Fruit fly (Drosophila melanogaster) whole organism, embryonic: ENCODE data around the gene CG5359.
A peak's percentile ranks its signal among the peaks of the same experiment; 100 is the strongest.

ENCODE experiments used
- Abd-B ChIP-seq: fragments of 200-800 bp; sonication (Bioruptor generic); optimal IDR thresholded peaks from 2 replicates; lab custom pipeline; 2018; ENCODE audit warnings: missing biosample characterization, mild to moderate bottlenecking, missing genetic modification characterization, moderate library complexity
- Ada2b ChIP-seq: fragments of 200-800 bp; sonication (Bioruptor generic); IDR thresholded peaks from 2 replicates; pipeline ENCODE4 v1.3.6; 2022; ENCODE audit warnings: missing biosample characterization, missing genetic modification characterization
- BtbVII ChIP-seq: fragments of 200-800 bp; sonication (Bioruptor generic); optimal IDR thresholded peaks from 3 replicates; lab custom pipeline; 2017; ENCODE audit warnings: missing biosample characterization, mild to moderate bottlenecking, missing genetic modification characterization
- CG10267 ChIP-seq: fragments of 200-800 bp; sonication (Bioruptor generic); optimal IDR thresholded peaks from 2 replicates; lab custom pipeline; 2018; ENCODE audit warnings: missing biosample characterization, mild to moderate bottlenecking, missing genetic modification characterization, moderate library complexity
- CG10366 ChIP-seq: fragments of 200-800 bp; sonication (Bioruptor generic); IDR thresholded peaks from 2 replicates; pipeline ENCODE4 v1.3.6; 2022; ENCODE audit warnings: missing biosample characterization, missing genetic modification characterization
- CG10543 ChIP-seq: fragments of 200-800 bp; sonication (Bioruptor generic); optimal IDR thresholded peaks from 3 replicates; lab custom pipeline; 2017; ENCODE audit warnings: missing biosample characterization, mild to moderate bottlenecking, missing genetic modification characterization, moderate library complexity
- CG10979 ChIP-seq: fragments of 200-800 bp; sonication (Bioruptor generic); optimal IDR thresholded peaks from 2 replicates; lab custom pipeline; 2018; ENCODE audit warnings: missing biosample characterization, mild to moderate bottlenecking, missing genetic modification characterization, moderate library complexity
- CG1233 ChIP-seq: fragments of 200-800 bp; sonication (Bioruptor generic); optimal IDR thresholded peaks from 4 replicates; lab custom pipeline; 2018; ENCODE audit warnings: missing biosample characterization, mild to moderate bottlenecking, missing genetic modification characterization
- CG12391 ChIP-seq: fragments of 200-800 bp; sonication (Bioruptor generic); optimal IDR thresholded peaks from 3 replicates; lab custom pipeline; 2018; ENCODE audit warnings: missing biosample characterization, mild to moderate bottlenecking, missing genetic modification characterization, moderate library complexity
- CG12769 ChIP-seq: fragments of 200-800 bp; sonication (Bioruptor generic); optimal IDR thresholded peaks from 2 replicates; lab custom pipeline; 2019; ENCODE audit warnings: missing biosample characterization, mild to moderate bottlenecking, missing genetic modification characterization, moderate library complexity
- CG13123 ChIP-seq: fragments of 200-800 bp; sonication (Bioruptor generic); optimal IDR thresholded peaks from 2 replicates; lab custom pipeline; 2016; ENCODE audit warnings: missing biosample characterization, missing genetic modification characterization
- CG13424 ChIP-seq: fragments of 200-800 bp; sonication (Bioruptor generic); optimal IDR thresholded peaks from 2 replicates; lab custom pipeline; 2019; ENCODE audit warnings: missing biosample characterization, mild to moderate bottlenecking, missing genetic modification characterization, moderate library complexity
- CG1529 ChIP-seq: fragments of 200-800 bp; sonication (Bioruptor generic); optimal IDR thresholded peaks from 3 replicates; lab custom pipeline; 2018; ENCODE audit warnings: missing biosample characterization, missing genetic modification characterization
- CG16813 ChIP-seq: fragments of 200-800 bp; sonication (Bioruptor generic); IDR thresholded peaks from 3 replicates; pipeline ENCODE4 v1.3.6; 2022; ENCODE audit warnings: missing biosample characterization, missing genetic modification characterization; ENCODE audit not compliant: partially characterized antibody
- CG17385 ChIP-seq: fragments of 200-800 bp; sonication (Bioruptor generic); optimal IDR thresholded peaks from 3 replicates; lab custom pipeline; 2018; ENCODE audit warnings: missing biosample characterization, mild to moderate bottlenecking, missing genetic modification characterization
- CG18262 ChIP-seq: fragments of 200-800 bp; optimal IDR thresholded peaks from 3 replicates; lab custom pipeline; 2019; ENCODE audit warnings: missing biosample characterization, mild to moderate bottlenecking, missing genetic modification characterization, moderate library complexity
- CG18619 ChIP-seq: fragments of 200-800 bp; sonication (Bioruptor generic); optimal IDR thresholded peaks from 3 replicates; lab custom pipeline; 2017; ENCODE audit warnings: missing biosample characterization, mild to moderate bottlenecking, missing genetic modification characterization
- CG2889 ChIP-seq: fragments of 200-800 bp; sonication (Bioruptor generic); IDR thresholded peaks from 3 replicates; pipeline ENCODE4 v1.3.6; 2022; ENCODE audit warnings: missing biosample characterization, missing genetic modification characterization
- CG31441 ChIP-seq: fragments of 200-800 bp; sonication (Bioruptor generic); IDR thresholded peaks from 2 replicates; pipeline ENCODE4 v1.3.6; 2022; ENCODE audit warnings: missing biosample characterization, missing genetic modification characterization
- CG34376 ChIP-seq: fragments of 200-800 bp; sonication (Bioruptor generic); optimal IDR thresholded peaks from 2 replicates; lab custom pipeline; 2018; ENCODE audit warnings: missing biosample characterization, mild to moderate bottlenecking, missing genetic modification characterization
- CG4424 ChIP-seq: fragments of 200-800 bp; sonication (Bioruptor generic); optimal IDR thresholded peaks from 3 replicates; lab custom pipeline; 2016; ENCODE audit warnings: missing biosample characterization, missing genetic modification characterization
- CG6254 ChIP-seq: fragments of 200-800 bp; sonication (Bioruptor generic); optimal IDR thresholded peaks from 3 replicates; lab custom pipeline; 2017; ENCODE audit warnings: mild to moderate bottlenecking, missing biosample characterization, missing genetic modification reagents, missing genetic modification characterization
- CG6683 ChIP-seq: fragments of 200-800 bp; sonication (Bioruptor generic); optimal IDR thresholded peaks from 2 replicates; lab custom pipeline; 2017; ENCODE audit warnings: missing biosample characterization, mild to moderate bottlenecking, missing genetic modification characterization, missing genetic modification reagents
- CG7839 ChIP-seq: fragments of 200-800 bp; sonication (Bioruptor generic); optimal IDR thresholded peaks from 3 replicates; lab custom pipeline; 2018; ENCODE audit warnings: missing biosample characterization, mild to moderate bottlenecking, missing genetic modification characterization, moderate library complexity
- CG9437 ChIP-seq: fragments of 200-800 bp; sonication (Bioruptor generic); optimal IDR thresholded peaks from 2 replicates; lab custom pipeline; 2018; ENCODE audit warnings: missing biosample characterization, mild to moderate bottlenecking, missing genetic modification characterization
- D ChIP-seq, 2 experiments: fragments of 200-800 bp in 1 of 2; fragments of >200 bp in 1 of 2; sonication (Bioruptor generic) in 1 of 2; optimal IDR thresholded peaks; 2 replicates in 1 of 2; 3 replicates in 1 of 2; lab custom pipeline; 2017; ENCODE audit warnings: mild to moderate bottlenecking in 1 of 2, missing biosample characterization in 1 of 2, missing genetic modification characterization in 1 of 2, missing genetic modification reagents in 1 of 2
- HLH4C ChIP-seq: fragments of 200-800 bp; sonication (Bioruptor generic); IDR thresholded peaks from 3 replicates; pipeline ENCODE4 v1.3.6; 2022; ENCODE audit warnings: missing biosample characterization, missing genetic modification characterization; ENCODE audit not compliant: partially characterized antibody
- HmgD ChIP-seq: fragments of 200-800 bp; sonication (Bioruptor generic); optimal IDR thresholded peaks from 3 replicates; lab custom pipeline; 2016; ENCODE audit warnings: missing biosample characterization, missing genetic modification characterization
- Hr51 ChIP-seq, 2 experiments: fragments of 200-800 bp; sonication (Bioruptor generic); optimal IDR thresholded peaks; 2 replicates in 1 of 2; 3 replicates in 1 of 2; lab custom pipeline; 2016 to 2018; ENCODE audit warnings: missing biosample characterization in 2 of 2, missing genetic modification characterization in 2 of 2, mild to moderate bottlenecking in 1 of 2, moderate library complexity in 1 of 2
- MBD-R2 ChIP-seq: fragments of 200-800 bp; sonication (Bioruptor generic); IDR thresholded peaks from 2 replicates; pipeline ENCODE4 v1.3.6; 2022; ENCODE audit warnings: missing biosample characterization, missing genetic modification characterization
- NC2β ChIP-seq: fragments of 200-800 bp; sonication (Bioruptor generic); optimal IDR thresholded peaks from 2 replicates; lab custom pipeline; 2016; ENCODE audit warnings: missing biosample characterization, missing genetic modification characterization
- NfI ChIP-seq: fragments of 200-800 bp; sonication (Bioruptor generic); optimal IDR thresholded peaks from 3 replicates; lab custom pipeline; 2018; ENCODE audit warnings: missing biosample characterization, mild to moderate bottlenecking, missing genetic modification characterization, moderate library complexity
- Ssrp ChIP-seq: fragments of 200-800 bp; sonication (Bioruptor generic); optimal IDR thresholded peaks from 2 replicates; lab custom pipeline; 2018; ENCODE audit warnings: missing biosample characterization, mild to moderate bottlenecking, missing genetic modification characterization, moderate library complexity
- Xrp1 ChIP-seq: fragments of 200-800 bp; sonication (Bioruptor generic); IDR thresholded peaks from 2 replicates; pipeline ENCODE4 v1.3.6; 2022; ENCODE audit warnings: missing biosample characterization, missing genetic modification characterization
- amos ChIP-seq: fragments of 200-800 bp; sonication (Bioruptor generic); IDR thresholded peaks from 2 replicates; pipeline ENCODE4 v1.3.6; 2022; ENCODE audit warnings: missing biosample characterization, missing genetic modification characterization; ENCODE audit not compliant: partially characterized antibody
- br ChIP-seq: fragments of >200 bp; optimal IDR thresholded peaks from 2 replicates; lab custom pipeline; 2017
- cad ChIP-seq: fragments of >200 bp; optimal IDR thresholded peaks from 2 replicates; lab custom pipeline; 2017; ENCODE audit warnings: missing biosample characterization, missing genetic modification characterization
- cg ChIP-seq: fragments of 200-800 bp; sonication (Bioruptor generic); optimal IDR thresholded peaks from 3 replicates; lab custom pipeline; 2019; ENCODE audit warnings: missing biosample characterization, mild to moderate bottlenecking, missing genetic modification characterization, moderate library complexity
- dpn ChIP-seq, 2 experiments: fragments of 200-800 bp; sonication (Bioruptor generic); optimal IDR thresholded peaks; 3 replicates each; lab custom pipeline; 2016; ENCODE audit warnings: missing biosample characterization in 2 of 2, missing genetic modification characterization in 2 of 2
- lbe ChIP-seq: fragments of 200-800 bp; sonication (Bioruptor generic); optimal IDR thresholded peaks from 2 replicates; lab custom pipeline; 2016; ENCODE audit warnings: missing biosample characterization, mild to moderate bottlenecking, missing genetic modification characterization
- lilli ChIP-seq: fragments of 200-800 bp; sonication (Bioruptor generic); optimal IDR thresholded peaks from 3 replicates; lab custom pipeline; 2016; ENCODE audit warnings: missing biosample characterization, missing genetic modification characterization
- luna ChIP-seq: fragments of 200-800 bp; sonication (Bioruptor generic); optimal IDR thresholded peaks from 2 replicates; lab custom pipeline; 2016; ENCODE audit warnings: missing biosample characterization, missing genetic modification characterization
- odd ChIP-seq: fragments of 200-800 bp; sonication (Bioruptor generic); optimal IDR thresholded peaks from 2 replicates; lab custom pipeline; 2017; ENCODE audit warnings: missing biosample characterization, mild to moderate bottlenecking, missing genetic modification characterization
- pan ChIP-seq, 4 experiments: fragments of >200 bp in 3 of 4; fragments of 200-800 bp in 1 of 4; sonication (Bioruptor generic) in 1 of 4; optimal IDR thresholded peaks in 3 of 4; IDR thresholded peaks in 1 of 4; 2 replicates each; pipeline versions ENCODE4 v1.3.6 to Lab custom; 2017 to 2022; ENCODE audit warnings: missing biosample characterization in 2 of 4, missing genetic modification characterization in 2 of 4, mixed read lengths in 1 of 4
- scrt ChIP-seq: fragments of 200-800 bp; sonication (Bioruptor generic); optimal IDR thresholded peaks from 2 replicates; lab custom pipeline; 2018; ENCODE audit warnings: missing biosample characterization, mild to moderate bottlenecking, missing genetic modification characterization, moderate library complexity
- tap ChIP-seq: fragments of 200-800 bp; optimal IDR thresholded peaks from 3 replicates; lab custom pipeline; 2019; ENCODE audit warnings: missing biosample characterization, mild to moderate bottlenecking, missing genetic modification characterization, moderate library complexity
- tgo ChIP-seq: fragments of 200-800 bp; sonication (Bioruptor generic); IDR thresholded peaks from 3 replicates; pipeline ENCODE4 v1.3.6; 2022; ENCODE audit warnings: missing biosample characterization, missing genetic modification characterization

The CG5359 gene

DNA sequence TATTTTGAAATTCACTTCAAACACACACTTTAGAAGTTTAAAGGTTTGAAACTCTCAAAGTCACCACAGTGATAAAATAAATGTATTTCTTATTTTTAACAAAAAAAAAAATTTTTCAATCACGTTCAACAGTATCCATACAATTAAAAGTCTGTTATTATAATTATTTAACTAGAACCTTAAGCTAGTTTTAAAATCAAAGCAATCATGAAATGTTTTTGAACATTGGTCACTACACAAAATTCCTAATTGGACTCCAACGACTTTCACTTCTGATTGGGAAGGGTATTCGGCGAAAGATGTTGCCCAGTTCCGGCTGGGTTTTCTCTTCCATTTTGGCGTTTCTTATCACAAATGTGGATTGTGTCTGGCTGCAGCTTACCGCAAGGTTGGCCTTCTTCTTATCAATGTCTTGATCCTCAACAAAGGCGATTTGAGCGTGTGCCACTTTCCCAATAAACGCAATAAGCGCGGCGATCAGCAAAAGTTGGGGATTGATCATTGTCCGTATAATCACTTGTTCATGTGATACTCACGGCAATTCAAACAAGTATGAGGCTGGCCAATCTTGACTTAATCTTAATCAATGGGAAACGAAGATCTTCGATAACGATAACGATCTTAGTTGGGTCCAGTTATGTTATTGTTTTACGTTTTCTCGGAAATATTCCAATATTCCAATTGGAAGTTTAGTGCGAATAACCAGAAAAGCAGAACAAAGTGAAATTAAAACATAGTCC, 47.1 kb upstream of the CG5359 start (continued):
- TF ChIP-seq Hr51 (GFP tag; optimal IDR thresholded peaks at IDR 0.05; lab: Kevin White, UChicago), result peak in 1 of 2 experiments; percentile 70
- no peak for TF ChIP-seq HLH4C (GFP tag; lab: Robert Waterston, UW)
- TF ChIP-seq CG7839 (tag; lab: Kevin White, UChicago), result peak; percentile 65
- TF ChIP-seq CG10366, result peak; percentile 12; the same call in 1 of the 2 replicates
- no peak for TF ChIP-seq cad
- no peak for TF ChIP-seq HmgD (GFP tag; lab: Kevin White, UChicago)
- TF ChIP-seq MBD-R2 (GFP tag; lab: Robert Waterston, UW), result 0 out of 2 replicates have a peak, but pooled peaks have one; percentile 7
- peak; percentile 23 for TF ChIP-seq lilli (GFP tag; lab: Kevin White, UChicago)
- peak; percentile 2 for TF ChIP-seq tap (tag; lab: Kevin White, UChicago)
- peak; percentile 19 for TF ChIP-seq BtbVII
- TF ChIP-seq Abd-B (GFP tag; lab: Kevin White, UChicago), result peak; percentile 13
- no peak for TF ChIP-seq Ada2b
- TF ChIP-seq tgo, result no peak
- peak; percentile 6 for TF ChIP-seq CG10543 (GFP tag; lab: Kevin White, UChicago)
- TF ChIP-seq CG6254 (GFP tag; lab: Kevin White, UChicago), result no peak
- peak; percentile 46 for TF ChIP-seq CG17385 (GFP tag; lab: Kevin White, UChicago)
- TF ChIP-seq CG6683 (GFP tag; lab: Kevin White, UChicago), result no peak
- TF ChIP-seq CG12769, result no peak
- TF ChIP-seq CG1233 (GFP tag; lab: Kevin White, UChicago), result peak; percentile 45
- TF ChIP-seq CG13123 (GFP tag; lab: Kevin White, UChicago), result no peak
- no peak for TF ChIP-seq CG16813
- peak; percentile 63 for TF ChIP-seq CG18262 (tag; lab: Kevin White, UChicago)
- no peak for TF ChIP-seq NC2β (GFP tag; lab: Kevin White, UChicago)
- TF ChIP-seq amos (GFP tag; lab: Robert Waterston, UW), result no peak
- peak; percentile 42 for TF ChIP-seq CG4424 (GFP tag; lab: Kevin White, UChicago)
- TF ChIP-seq D (optimal IDR thresholded peaks at IDR 0.05; lab: Kevin White, UChicago), result peak; percentile 92
- TF ChIP-seq D (GFP tag; optimal IDR thresholded peaks at IDR 0.05; lab: Kevin White, UChicago), result peak; percentile 26
- 0 out of 3 replicates have a peak, but pooled peaks have one; percentile 21 for TF ChIP-seq CG2889 (GFP tag; lab: Robert Waterston, UW)
- peak; percentile 5 for TF ChIP-seq scrt
- peak; percentile 52 for TF ChIP-seq CG10979 (tag; lab: Kevin White, UChicago)
- TF ChIP-seq CG13424 (tag; lab: Kevin White, UChicago), result peak; percentile 63
- peak; percentile 34 for TF ChIP-seq CG1529
- TF ChIP-seq br (lab: Kevin White, UChicago), result no peak
- TF ChIP-seq pan (optimal IDR thresholded peaks at IDR 0.05; lab: Kevin White, UChicago), result no peak
- no peak for TF ChIP-seq pan (GFP tag; optimal IDR thresholded peaks at IDR 0.05 in 1 of 2, IDR thresholded peaks at IDR 0.05 in 1 of 2)
- peak; percentile 12 for TF ChIP-seq CG10267 (tag; lab: Kevin White, UChicago)
- peak; percentile 8 for TF ChIP-seq odd
- peak; percentile 39 for TF ChIP-seq lbe (GFP tag; lab: Kevin White, UChicago)
- TF ChIP-seq CG9437 (GFP tag; lab: Kevin White, UChicago), result peak; percentile 54
- TF ChIP-seq cg (GFP tag; lab: Kevin White, UChicago), result no peak
- TF ChIP-seq Xrp1 (GFP tag; lab: Robert Waterston, UW), result peak; percentile 15; the same call in 1 of the 2 replicates
- peak; percentile 56 for TF ChIP-seq CG31441 (GFP tag; lab: Robert Waterston, UW)
- TF ChIP-seq CG12391 (tag; lab: Kevin White, UChicago), result peak; percentile 47
- peak; percentile 36 for TF ChIP-seq NfI
- TF ChIP-seq Ssrp (tag; lab: Kevin White, UChicago), result peak; percentile 57
- TF ChIP-seq CG34376 (GFP tag; lab: Kevin White, UChicago), result peak; percentile 54
- no peak for TF ChIP-seq luna
- peak in 1 of 2 experiments; percentile 18 for TF ChIP-seq dpn (GFP tag; optimal IDR thresholded peaks at IDR 0.05; lab: Kevin White, UChicago)
- peak; percentile 51 for TF ChIP-seq CG18619 (GFP tag; lab: Kevin White, UChicago)
